Fruit fly (Drosophila melanogaster) whole organism, embryonic: ENCODE measurements around the gene cass.

Experiments used
- CG10209 ChIP-seq: fragments of 200-800 bp; sonication (Bioruptor generic); optimal IDR thresholded peaks from 3 replicates; lab custom pipeline; 2017; ENCODE audit warnings: missing biosample characterization, mild to moderate bottlenecking, missing genetic modification characterization, missing genetic modification reagents
- CG10979 ChIP-seq: fragments of 200-800 bp; sonication (Bioruptor generic); optimal IDR thresholded peaks from 2 replicates; lab custom pipeline; 2018; ENCODE audit warnings: missing biosample characterization, mild to moderate bottlenecking, missing genetic modification characterization, moderate library complexity
- CG11093 ChIP-seq: fragments of 200-800 bp; sonication (Bioruptor generic); IDR thresholded peaks from 3 replicates; pipeline ENCODE4 v1.3.6; 2022; ENCODE audit warnings: missing biosample characterization, missing genetic modification characterization
- CG11247 ChIP-seq: fragments of 200-800 bp; sonication (Bioruptor generic); IDR thresholded peaks from 2 replicates; pipeline ENCODE4 v1.3.6; 2022; ENCODE audit warnings: missing biosample characterization, missing genetic modification characterization
- CG11695 ChIP-seq: fragments of 200-800 bp; sonication (Bioruptor generic); IDR thresholded peaks from 3 replicates; pipeline ENCODE4 v1.3.6; 2022; ENCODE audit warnings: missing biosample characterization, missing genetic modification characterization
- CG11696 ChIP-seq: fragments of 200-800 bp; sonication (Bioruptor generic); IDR thresholded peaks from 2 replicates; pipeline ENCODE4 v1.3.6; 2022; ENCODE audit warnings: missing biosample characterization, missing genetic modification characterization
- CG13624 ChIP-seq: fragments of 200-800 bp; sonication (Bioruptor generic); optimal IDR thresholded peaks from 2 replicates; lab custom pipeline; 2016; ENCODE audit warnings: missing biosample characterization, missing genetic modification characterization
- CG14441 ChIP-seq: fragments of 200-800 bp; sonication (Bioruptor generic); IDR thresholded peaks from 2 replicates; pipeline ENCODE4 v1.3.6; 2022; ENCODE audit warnings: missing biosample characterization, missing genetic modification characterization
- CG1529 ChIP-seq: fragments of 200-800 bp; sonication (Bioruptor generic); optimal IDR thresholded peaks from 3 replicates; lab custom pipeline; 2018; ENCODE audit warnings: missing biosample characterization, missing genetic modification characterization
- CG17361 ChIP-seq: fragments of 200-800 bp; sonication (Bioruptor generic); IDR thresholded peaks from 3 replicates; pipeline ENCODE4 v1.3.6; 2022; ENCODE audit warnings: missing biosample characterization, missing genetic modification characterization
- CG1792 ChIP-seq: fragments of 200-800 bp; sonication (Bioruptor generic); optimal IDR thresholded peaks from 2 replicates; lab custom pipeline; 2016; ENCODE audit warnings: missing biosample characterization, missing genetic modification characterization
- CG18764 ChIP-seq: fragments of 200-800 bp; sonication (Bioruptor generic); optimal IDR thresholded peaks from 3 replicates; lab custom pipeline; 2016; ENCODE audit warnings: missing biosample characterization, missing genetic modification characterization
- CG4730 ChIP-seq: fragments of 200-800 bp; sonication (Bioruptor generic); IDR thresholded peaks from 2 replicates; pipeline ENCODE4 v1.3.6; 2022; ENCODE audit warnings: missing biosample characterization, missing genetic modification characterization
- CG6272 ChIP-seq: fragments of 200-800 bp; sonication (Bioruptor generic); IDR thresholded peaks from 2 replicates; pipeline ENCODE4 v1.3.6; 2022; ENCODE audit warnings: missing biosample characterization, missing genetic modification characterization
- CG6654 ChIP-seq: fragments of 200-800 bp; sonication (Bioruptor generic); optimal IDR thresholded peaks from 2 replicates; lab custom pipeline; 2017; ENCODE audit warnings: missing biosample characterization, mild to moderate bottlenecking, missing genetic modification characterization
- CG6791 ChIP-seq: fragments of 200-800 bp; sonication (Bioruptor generic); IDR thresholded peaks from 3 replicates; pipeline ENCODE4 v1.3.6; 2022; ENCODE audit warnings: missing biosample characterization, missing genetic modification characterization; ENCODE audit not compliant: partially characterized antibody
- CG9797 ChIP-seq: fragments of 200-800 bp; sonication (Bioruptor generic); optimal IDR thresholded peaks from 3 replicates; lab custom pipeline; 2018; ENCODE audit warnings: missing biosample characterization, mild to moderate bottlenecking, missing genetic modification characterization
- CTCF ChIP-seq: fragments of 200-800 bp; sonication (Bioruptor generic); optimal IDR thresholded peaks from 2 replicates; lab custom pipeline; 2017; ENCODE audit warnings: missing biosample characterization, mild to moderate bottlenecking, missing genetic modification characterization, moderate library complexity
- D ChIP-seq, 2 experiments: fragments of 200-800 bp in 1 of 2; fragments of >200 bp in 1 of 2; sonication (Bioruptor generic) in 1 of 2; optimal IDR thresholded peaks; 2 replicates in 1 of 2; 3 replicates in 1 of 2; lab custom pipeline; 2017; ENCODE audit warnings: mild to moderate bottlenecking in 1 of 2, missing biosample characterization in 1 of 2, missing genetic modification characterization in 1 of 2, missing genetic modification reagents in 1 of 2
- Dbx ChIP-seq: fragments of 200-800 bp; sonication (Bioruptor generic); IDR thresholded peaks from 3 replicates; pipeline ENCODE4 v1.3.6; 2022; ENCODE audit warnings: missing biosample characterization, missing genetic modification characterization
- Ets65A ChIP-seq: fragments of 200-800 bp; sonication (Bioruptor generic); peaks from one replicate; lab custom pipeline; 2016; ENCODE audit warnings: missing biosample characterization, missing genetic modification characterization
- HLH3B ChIP-seq: fragments of 200-800 bp; sonication (Bioruptor generic); IDR thresholded peaks from 2 replicates; pipeline ENCODE4 v1.3.6; 2022; ENCODE audit warnings: missing biosample characterization, missing genetic modification characterization
- HLH4C ChIP-seq: fragments of 200-800 bp; sonication (Bioruptor generic); IDR thresholded peaks from 3 replicates; pipeline ENCODE4 v1.3.6; 2022; ENCODE audit warnings: missing biosample characterization, missing genetic modification characterization; ENCODE audit not compliant: partially characterized antibody
- HLHmδ ChIP-seq: fragments of 200-800 bp; sonication (Bioruptor generic); optimal IDR thresholded peaks from 2 replicates; lab custom pipeline; 2018; ENCODE audit warnings: missing biosample characterization, mild to moderate bottlenecking, missing genetic modification characterization, moderate library complexity
- Poxn ChIP-seq: fragments of 200-800 bp; sonication (Bioruptor generic); IDR thresholded peaks from 2 replicates; pipeline ENCODE4 v1.3.6; 2022; ENCODE audit warnings: missing biosample characterization, missing genetic modification characterization
- Ssrp ChIP-seq: fragments of 200-800 bp; sonication (Bioruptor generic); optimal IDR thresholded peaks from 2 replicates; lab custom pipeline; 2018; ENCODE audit warnings: missing biosample characterization, mild to moderate bottlenecking, missing genetic modification characterization, moderate library complexity
- Stat92E ChIP-seq, 3 experiments: fragments of >200 bp in 2 of 3; fragments of 200-800 bp in 1 of 3; sonication (Bioruptor generic) in 1 of 3; optimal IDR thresholded peaks; 2 replicates each; lab custom pipeline; 2017 to 2019; ENCODE audit warnings: missing biosample characterization in 3 of 3, missing genetic modification characterization in 3 of 3, mild to moderate bottlenecking in 1 of 3, moderate library complexity in 1 of 3
- Xrp1 ChIP-seq: fragments of 200-800 bp; sonication (Bioruptor generic); IDR thresholded peaks from 2 replicates; pipeline ENCODE4 v1.3.6; 2022; ENCODE audit warnings: missing biosample characterization, missing genetic modification characterization
- al ChIP-seq: fragments of 200-800 bp; sonication (Bioruptor generic); IDR thresholded peaks from 2 replicates; pipeline ENCODE4 v1.3.6; 2022; ENCODE audit warnings: missing biosample characterization, missing genetic modification characterization
- bab2 ChIP-seq: fragments of 200-800 bp; sonication (Bioruptor generic); optimal IDR thresholded peaks from 2 replicates; lab custom pipeline; 2016; ENCODE audit warnings: missing biosample characterization, missing genetic modification characterization
- dati ChIP-seq: fragments of 200-800 bp; sonication (Bioruptor generic); IDR thresholded peaks from 2 replicates; pipeline ENCODE4 v1.3.6; 2022; ENCODE audit warnings: missing biosample characterization, missing genetic modification characterization
- emc ChIP-seq: fragments of 200-800 bp; sonication (Bioruptor generic); optimal IDR thresholded peaks from 2 replicates; lab custom pipeline; 2016; ENCODE audit warnings: missing biosample characterization, missing genetic modification characterization
- ems ChIP-seq: fragments of 200-800 bp; sonication (Bioruptor generic); optimal IDR thresholded peaks from 3 replicates; lab custom pipeline; 2016; ENCODE audit warnings: missing biosample characterization, missing genetic modification characterization
- eve ChIP-seq, 2 experiments: fragments of >200 bp; optimal IDR thresholded peaks; 2 replicates each; lab custom pipeline; 2017; ENCODE audit warnings: missing biosample characterization in 2 of 2, missing genetic modification characterization in 2 of 2
- fru ChIP-seq: fragments of >200 bp; optimal IDR thresholded peaks from 2 replicates; lab custom pipeline; 2017
- inv ChIP-seq: fragments of 200-800 bp; sonication (Bioruptor generic); IDR thresholded peaks from 2 replicates; pipeline ENCODE4 v1.3.6; 2022; ENCODE audit warnings: missing biosample characterization, missing genetic modification characterization; ENCODE audit not compliant: partially characterized antibody
- jumu ChIP-seq: fragments of 200-800 bp; sonication (Bioruptor generic); optimal IDR thresholded peaks from 3 replicates; lab custom pipeline; 2016; ENCODE audit warnings: missing biosample characterization, missing genetic modification characterization
- klu ChIP-seq: fragments of 200-800 bp; sonication (Bioruptor generic); IDR thresholded peaks from 2 replicates; pipeline ENCODE4 v1.3.6; 2022; ENCODE audit warnings: missing biosample characterization, missing genetic modification characterization
- lov ChIP-seq, 2 experiments: fragments of 200-800 bp in 1 of 2; fragments of >200 bp in 1 of 2; sonication (Bioruptor generic) in 1 of 2; IDR thresholded peaks in 1 of 2; optimal IDR thresholded peaks in 1 of 2; 2 replicates in 1 of 2; 3 replicates in 1 of 2; pipeline versions ENCODE4 v1.3.6 to Lab custom; 2017 to 2022; ENCODE audit warnings: missing biosample characterization in 1 of 2, missing genetic modification characterization in 1 of 2
- nau ChIP-seq: fragments of 200-800 bp; sonication (Bioruptor generic); optimal IDR thresholded peaks from 3 replicates; lab custom pipeline; 2017; ENCODE audit warnings: missing biosample characterization, mild to moderate bottlenecking, missing genetic modification characterization, missing genetic modification reagents
- nerfin-2 ChIP-seq: fragments of 200-800 bp; sonication (Bioruptor generic); IDR thresholded peaks from 2 replicates; pipeline ENCODE4 v1.3.6; 2022; ENCODE audit warnings: missing biosample characterization, missing genetic modification characterization; ENCODE audit not compliant: partially characterized antibody
- onecut ChIP-seq: fragments of 200-800 bp; sonication (Bioruptor generic); IDR thresholded peaks from 2 replicates; pipeline ENCODE4 v1.3.6; 2022; ENCODE audit warnings: missing biosample characterization, missing genetic modification characterization
- run ChIP-seq: fragments of 200-800 bp; sonication (Bioruptor generic); optimal IDR thresholded peaks from 3 replicates; lab custom pipeline; 2018; ENCODE audit warnings: missing biosample characterization, mild to moderate bottlenecking, missing genetic modification characterization
- sim ChIP-seq: fragments of 200-800 bp; sonication (Bioruptor generic); IDR thresholded peaks from 2 replicates; pipeline ENCODE4 v1.3.6; 2022; ENCODE audit warnings: missing biosample characterization, missing genetic modification characterization
- sna ChIP-seq: fragments of 200-800 bp; sonication (Bioruptor generic); IDR thresholded peaks from 2 replicates; pipeline ENCODE4 v1.3.6; 2022; ENCODE audit warnings: missing biosample characterization, missing genetic modification characterization; ENCODE audit not compliant: partially characterized antibody
- so ChIP-seq: fragments of 200-800 bp; sonication (Bioruptor generic); IDR thresholded peaks from 3 replicates; pipeline ENCODE4 v1.3.6; 2022; ENCODE audit warnings: missing biosample characterization, missing genetic modification characterization
- stwl ChIP-seq: fragments of 200-800 bp; sonication (Bioruptor generic); optimal IDR thresholded peaks from 3 replicates; lab custom pipeline; 2018; ENCODE audit warnings: missing biosample characterization, mild to moderate bottlenecking, missing genetic modification characterization, moderate library complexity
- tx ChIP-seq: fragments of 200-800 bp; sonication (Bioruptor generic); optimal IDR thresholded peaks from 2 replicates; lab custom pipeline; 2016; ENCODE audit warnings: missing biosample characterization, missing genetic modification characterization
- wek ChIP-seq: fragments of 200-800 bp; sonication (Bioruptor generic); optimal IDR thresholded peaks from 3 replicates; lab custom pipeline; 2018; ENCODE audit warnings: missing biosample characterization, mild to moderate bottlenecking, missing genetic modification characterization, moderate library complexity

The cass gene

DNA sequence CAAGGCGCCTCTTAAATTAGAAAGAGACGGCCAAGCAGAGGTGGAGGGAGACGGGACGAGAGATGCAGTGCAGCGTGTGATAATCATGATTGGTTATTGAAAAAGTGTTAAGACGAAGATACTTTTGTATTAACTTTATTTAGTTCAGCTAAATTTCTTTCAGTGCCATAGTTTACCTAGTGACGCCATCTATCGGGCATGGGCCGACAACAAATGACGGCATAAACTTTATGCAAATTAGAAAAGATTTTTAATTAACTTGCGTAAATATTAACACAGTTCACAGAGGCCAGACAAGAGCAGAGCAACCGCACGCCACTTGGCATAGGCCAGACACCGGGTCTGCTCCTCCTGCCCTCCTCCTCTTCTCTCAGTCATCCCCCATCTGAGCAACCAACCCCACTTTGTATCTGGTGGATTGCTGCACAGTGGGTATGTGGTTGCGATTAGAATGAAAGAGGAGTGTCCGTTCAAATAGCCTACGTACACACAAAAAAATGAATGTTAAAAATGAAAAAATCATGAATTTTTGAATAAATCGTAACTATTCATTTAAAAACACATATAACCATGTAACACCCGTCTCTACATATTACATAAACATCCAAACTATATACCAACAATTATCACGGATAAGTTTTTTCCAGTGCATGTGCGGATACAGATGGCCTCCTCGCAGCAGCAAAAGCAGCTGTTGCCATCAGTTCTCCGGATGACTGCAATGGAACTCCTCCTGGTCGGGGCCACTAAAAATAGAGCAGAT lies 11.6 kb downstream of the cass start (continued):
- no peak for TF ChIP-seq Poxn (GFP tag; lab: Robert Waterston, UW)
- peak; percentile 88 for TF ChIP-seq Xrp1 (GFP tag; lab: Robert Waterston, UW)
- no peak for TF ChIP-seq fru (lab: Kevin White, UChicago)
- TF ChIP-seq CG11696 (GFP tag; lab: Robert Waterston, UW): peak; percentile 57
- no peak; the same call in 1 of the 3 replicates for TF ChIP-seq CG17361 (GFP tag; lab: Robert Waterston, UW)
- no peak for TF ChIP-seq stwl (tag; lab: Kevin White, UChicago)
- TF ChIP-seq onecut (GFP tag; lab: Robert Waterston, UW): no peak
- no peak for TF ChIP-seq CG6791 (GFP tag; lab: Robert Waterston, UW)
- TF ChIP-seq D (optimal IDR thresholded peaks at IDR 0.05; lab: Kevin White, UChicago): no peak
- TF ChIP-seq D (GFP tag; optimal IDR thresholded peaks at IDR 0.05; lab: Kevin White, UChicago): peak; percentile 89
- peak; percentile 78 for TF ChIP-seq tx (GFP tag; lab: Kevin White, UChicago)
- peak; percentile 65 for TF ChIP-seq CG11695
- peak; percentile 84 for TF ChIP-seq Ssrp (tag; lab: Kevin White, UChicago)
- no peak for TF ChIP-seq inv (GFP tag; lab: Robert Waterston, UW)
- TF ChIP-seq jumu (GFP tag; lab: Kevin White, UChicago): peak; percentile 73
- no peak for TF ChIP-seq HLH4C
- peak; percentile 69; the same call in 1 of the 2 replicates for TF ChIP-seq sim (GFP tag; lab: Robert Waterston, UW)
- TF ChIP-seq emc: peak; percentile 69
- TF ChIP-seq nau (GFP tag; lab: Kevin White, UChicago): peak; percentile 97
- TF ChIP-seq bab2: peak; percentile 78
- peak; percentile 70 for TF ChIP-seq ems
- TF ChIP-seq wek (GFP tag; lab: Kevin White, UChicago): peak; percentile 62
- TF ChIP-seq sna (GFP tag; lab: Robert Waterston, UW): no peak
- TF ChIP-seq CG11093 (GFP tag; lab: Robert Waterston, UW): peak; percentile 59; the same call in 2 of the 3 replicates
- no peak for TF ChIP-seq HLHmδ (GFP tag; lab: Kevin White, UChicago)
- TF ChIP-seq dati (GFP tag; lab: Robert Waterston, UW): peak; percentile 38; the same call in 1 of the 2 replicates
- peak; percentile 73 for TF ChIP-seq run (tag; lab: Kevin White, UChicago)
- TF ChIP-seq eve (GFP tag; optimal IDR thresholded peaks at IDR 0.05; lab: Kevin White, UChicago): peak in 1 of 2 experiments; percentile 93
- peak; percentile 85 for TF ChIP-seq CTCF (GFP tag; lab: Kevin White, UChicago)
- TF ChIP-seq al (GFP tag; lab: Robert Waterston, UW): peak; percentile 18; the same call in 1 of the 2 replicates
- peak; percentile 73 for TF ChIP-seq CG10209 (GFP tag; lab: Kevin White, UChicago)
- peak; percentile 47; the same call in 1 of the 2 replicates for TF ChIP-seq CG11247
- TF ChIP-seq Dbx (GFP tag; lab: Robert Waterston, UW): peak; percentile 81
- TF ChIP-seq CG4730 (GFP tag; lab: Robert Waterston, UW): peak; percentile 30; the same call in 1 of the 2 replicates
- TF ChIP-seq Stat92E (GFP tag; optimal IDR thresholded peaks at IDR 0.05; lab: Kevin White, UChicago): no peak
- TF ChIP-seq so (GFP tag; lab: Robert Waterston, UW): peak; percentile 64; the same call in 1 of the 3 replicates
- TF ChIP-seq Ets65A (GFP tag; lab: Kevin White, UChicago): peak; percentile 94
- TF ChIP-seq klu: peak; percentile 52; the same call in 1 of the 2 replicates
- peak; percentile 83 for TF ChIP-seq CG1792
- peak; percentile 89 for TF ChIP-seq CG10979 (tag; lab: Kevin White, UChicago)
- TF ChIP-seq CG14441: peak; percentile 73
- TF ChIP-seq HLH3B (GFP tag; lab: Robert Waterston, UW): peak; percentile 87
- no peak for TF ChIP-seq nerfin-2 (GFP tag; lab: Robert Waterston, UW)
- TF ChIP-seq CG18764 (GFP tag; lab: Kevin White, UChicago): peak; percentile 68
- no peak for TF ChIP-seq lov (optimal IDR thresholded peaks at IDR 0.05; lab: Kevin White, UChicago)
- TF ChIP-seq lov (GFP tag; IDR thresholded peaks at IDR 0.05; lab: Robert Waterston, UW): peak; percentile 71; the same call in 2 of the 3 replicates
- peak; percentile 76 for TF ChIP-seq CG1529 (GFP tag; lab: Kevin White, UChicago)
- TF ChIP-seq CG9797: no peak
- peak; percentile 61 for TF ChIP-seq CG6654 (GFP tag; lab: Kevin White, UChicago)
- TF ChIP-seq CG6272 (GFP tag; lab: Robert Waterston, UW): peak; percentile 30; the same call in 1 of the 2 replicates
- peak; percentile 77 for TF ChIP-seq CG13624 (GFP tag; lab: Kevin White, UChicago)
